Fruit fly (Drosophila melanogaster) whole organism, embryonic: ENCODE results near the gene CG32248.

Source experiments
- CG10366 ChIP-seq: fragments of 200-800 bp; sonication (Bioruptor generic); IDR thresholded peaks from 2 replicates; pipeline ENCODE4 v1.3.6; 2022; ENCODE audit warnings: missing biosample characterization, missing genetic modification characterization
- CG10565 ChIP-seq: fragments of 200-800 bp; sonication (Bioruptor generic); optimal IDR thresholded peaks from 3 replicates; lab custom pipeline; 2016; ENCODE audit warnings: missing biosample characterization, mild to moderate bottlenecking, missing genetic modification characterization
- CG13123 ChIP-seq: fragments of 200-800 bp; sonication (Bioruptor generic); optimal IDR thresholded peaks from 2 replicates; lab custom pipeline; 2016; ENCODE audit warnings: missing biosample characterization, missing genetic modification characterization
- CG15479 ChIP-seq: fragments of 200-800 bp; sonication (Bioruptor generic); optimal IDR thresholded peaks from 3 replicates; lab custom pipeline; 2019; ENCODE audit warnings: missing biosample characterization, mild to moderate bottlenecking, missing genetic modification characterization, moderate library complexity
- CG15601 ChIP-seq: fragments of 200-800 bp; sonication (Bioruptor generic); optimal IDR thresholded peaks from 3 replicates; lab custom pipeline; 2019; ENCODE audit warnings: missing biosample characterization, mild to moderate bottlenecking, missing genetic modification characterization, moderate library complexity
- CG16815 ChIP-seq: fragments of 200-800 bp; sonication (Bioruptor generic); optimal IDR thresholded peaks from 3 replicates; lab custom pipeline; 2017; ENCODE audit warnings: missing biosample characterization, mild to moderate bottlenecking, missing genetic modification characterization
- CG17328 ChIP-seq: fragments of 200-800 bp; sonication (Bioruptor generic); IDR thresholded peaks from 2 replicates; pipeline ENCODE4 v1.3.6; 2022; ENCODE audit warnings: missing biosample characterization, missing genetic modification characterization
- CG17568 ChIP-seq: fragments of 200-800 bp; sonication (Bioruptor generic); optimal IDR thresholded peaks from 2 replicates; lab custom pipeline; 2018; ENCODE audit warnings: missing biosample characterization, mild to moderate bottlenecking, missing genetic modification characterization, moderate library complexity
- CG1832 ChIP-seq: fragments of 200-800 bp; sonication (Bioruptor generic); optimal IDR thresholded peaks from 2 replicates; lab custom pipeline; 2017; ENCODE audit warnings: missing biosample characterization, mild to moderate bottlenecking, missing genetic modification characterization, inconsistent platforms
- CG3407 ChIP-seq: fragments of 200-800 bp; sonication (Bioruptor generic); optimal IDR thresholded peaks from 2 replicates; lab custom pipeline; 2018; ENCODE audit warnings: missing biosample characterization, mild to moderate bottlenecking, missing genetic modification characterization
- CG3995 ChIP-seq: fragments of 200-800 bp; sonication (Bioruptor generic); optimal IDR thresholded peaks from 3 replicates; lab custom pipeline; 2016; ENCODE audit warnings: missing biosample characterization, missing genetic modification characterization
- CG6254 ChIP-seq: fragments of 200-800 bp; sonication (Bioruptor generic); optimal IDR thresholded peaks from 3 replicates; lab custom pipeline; 2017; ENCODE audit warnings: mild to moderate bottlenecking, missing biosample characterization, missing genetic modification reagents, missing genetic modification characterization
- CG6654 ChIP-seq: fragments of 200-800 bp; sonication (Bioruptor generic); optimal IDR thresholded peaks from 2 replicates; lab custom pipeline; 2017; ENCODE audit warnings: missing biosample characterization, mild to moderate bottlenecking, missing genetic modification characterization
- CG7372 ChIP-seq: fragments of 200-800 bp; sonication (Bioruptor generic); IDR thresholded peaks from 2 replicates; pipeline ENCODE4 v1.3.6; 2022; ENCODE audit warnings: missing biosample characterization, missing genetic modification characterization
- CG7786 ChIP-seq: fragments of 200-800 bp; sonication (Bioruptor generic); optimal IDR thresholded peaks from 2 replicates; lab custom pipeline; 2016; ENCODE audit warnings: missing biosample characterization, missing genetic modification characterization
- CG8281 ChIP-seq: fragments of 200-800 bp; sonication (Bioruptor generic); optimal IDR thresholded peaks from 2 replicates; lab custom pipeline; 2018; ENCODE audit warnings: missing biosample characterization, mild to moderate bottlenecking, missing genetic modification characterization, moderate library complexity
- CG8290 ChIP-seq, 3 experiments: fragments of 200-800 bp; sonication (Bioruptor generic); optimal IDR thresholded peaks; 2 replicates each; lab custom pipeline; 2016 to 2019; ENCODE audit warnings: missing biosample characterization in 3 of 3, missing genetic modification characterization in 3 of 3, mild to moderate bottlenecking in 2 of 3, moderate library complexity in 1 of 3
- CG8388 ChIP-seq: fragments of 200-800 bp; sonication (Bioruptor generic); optimal IDR thresholded peaks from 2 replicates; lab custom pipeline; 2019; ENCODE audit warnings: missing biosample characterization, mild to moderate bottlenecking, missing genetic modification characterization, moderate library complexity
- CG9437 ChIP-seq: fragments of 200-800 bp; sonication (Bioruptor generic); optimal IDR thresholded peaks from 2 replicates; lab custom pipeline; 2018; ENCODE audit warnings: missing biosample characterization, mild to moderate bottlenecking, missing genetic modification characterization
- Dad ChIP-seq: fragments of 200-800 bp; sonication (Bioruptor generic); optimal IDR thresholded peaks from 3 replicates; lab custom pipeline; 2016; ENCODE audit warnings: missing biosample characterization, missing genetic modification characterization
- Dbx ChIP-seq: fragments of 200-800 bp; sonication (Bioruptor generic); IDR thresholded peaks from 3 replicates; pipeline ENCODE4 v1.3.6; 2022; ENCODE audit warnings: missing biosample characterization, missing genetic modification characterization
- Dip2 ChIP-seq: fragments of 200-800 bp; sonication (Bioruptor generic); IDR thresholded peaks from 2 replicates; pipeline ENCODE4 v1.3.6; 2022; ENCODE audit warnings: missing biosample characterization, missing genetic modification characterization
- Dp ChIP-seq: fragments of 200-800 bp; sonication (Bioruptor generic); optimal IDR thresholded peaks from 2 replicates; lab custom pipeline; 2018; ENCODE audit warnings: missing biosample characterization, mild to moderate bottlenecking, missing genetic modification characterization, moderate library complexity
- E2f1 ChIP-seq: fragments of 200-800 bp; sonication (Bioruptor generic); IDR thresholded peaks from 2 replicates; pipeline ENCODE4 v1.3.6; 2022; ENCODE audit warnings: missing biosample characterization, missing genetic modification characterization
- HLH54F ChIP-seq: fragments of 200-800 bp; sonication (Bioruptor generic); optimal IDR thresholded peaks from 3 replicates; lab custom pipeline; 2016; ENCODE audit warnings: missing biosample characterization, missing genetic modification characterization
- Kr ChIP-seq: fragments of 200-800 bp; sonication (Bioruptor generic); optimal IDR thresholded peaks from 2 replicates; lab custom pipeline; 2017; ENCODE audit warnings: missing biosample characterization, mild to moderate bottlenecking, missing genetic modification characterization
- Mad ChIP-seq: fragments of 200-800 bp; sonication (Bioruptor generic); optimal IDR thresholded peaks from 2 replicates; lab custom pipeline; 2016; ENCODE audit warnings: missing biosample characterization, missing genetic modification characterization
- Mes4 ChIP-seq: fragments of 200-800 bp; sonication (Bioruptor generic); optimal IDR thresholded peaks from 2 replicates; lab custom pipeline; 2016; ENCODE audit warnings: missing biosample characterization, missing genetic modification characterization
- Oli ChIP-seq: fragments of 200-800 bp; sonication (Bioruptor generic); optimal IDR thresholded peaks from 2 replicates; lab custom pipeline; 2018; ENCODE audit warnings: missing biosample characterization, mild to moderate bottlenecking, missing genetic modification characterization, moderate library complexity
- Ssrp ChIP-seq: fragments of 200-800 bp; sonication (Bioruptor generic); optimal IDR thresholded peaks from 2 replicates; lab custom pipeline; 2018; ENCODE audit warnings: missing biosample characterization, mild to moderate bottlenecking, missing genetic modification characterization, moderate library complexity
- Tbp ChIP-seq: fragments of >200 bp; optimal IDR thresholded peaks from 2 replicates; lab custom pipeline; 2018; ENCODE audit warnings: missing biosample characterization, missing genetic modification characterization
- ab ChIP-seq: fragments of 200-800 bp; sonication (Bioruptor generic); optimal IDR thresholded peaks from 2 replicates; lab custom pipeline; 2016; ENCODE audit warnings: missing biosample characterization, missing genetic modification characterization
- cad ChIP-seq: fragments of >200 bp; optimal IDR thresholded peaks from 2 replicates; lab custom pipeline; 2017; ENCODE audit warnings: missing biosample characterization, missing genetic modification characterization
- chn ChIP-seq: fragments of 200-800 bp; sonication (Bioruptor generic); optimal IDR thresholded peaks from 2 replicates; lab custom pipeline; 2016; ENCODE audit warnings: missing biosample characterization, missing genetic modification characterization
- croc ChIP-seq: fragments of 200-800 bp; sonication (Bioruptor generic); conservative IDR thresholded peaks from 3 replicates; pipeline ENCODE4 v1.3.6; 2022; ENCODE audit warnings: missing biosample characterization, missing genetic modification characterization
- dpn ChIP-seq, 2 experiments: fragments of 200-800 bp; sonication (Bioruptor generic); optimal IDR thresholded peaks; 3 replicates each; lab custom pipeline; 2016; ENCODE audit warnings: missing biosample characterization in 2 of 2, missing genetic modification characterization in 2 of 2
- fd64A ChIP-seq: fragments of 200-800 bp; sonication (Bioruptor generic); optimal IDR thresholded peaks from 3 replicates; lab custom pipeline; 2018; ENCODE audit warnings: missing biosample characterization, mild to moderate bottlenecking, missing genetic modification characterization
- insv ChIP-seq, 2 experiments: fragments of 200-800 bp; sonication (Bioruptor generic); optimal IDR thresholded peaks; 3 replicates each; lab custom pipeline; 2016 to 2018; ENCODE audit warnings: missing biosample characterization in 2 of 2, missing genetic modification characterization in 2 of 2
- jing ChIP-seq: fragments of 200-800 bp; sonication (Bioruptor generic); optimal IDR thresholded peaks from 2 replicates; lab custom pipeline; 2018; ENCODE audit warnings: missing biosample characterization, mild to moderate bottlenecking, missing genetic modification characterization
- ken ChIP-seq: fragments of 200-800 bp; sonication (Bioruptor generic); IDR thresholded peaks from 3 replicates; pipeline ENCODE4 v1.3.6; 2022; ENCODE audit warnings: missing biosample characterization, missing genetic modification characterization
- lab ChIP-seq: fragments of 200-800 bp; sonication (Bioruptor generic); optimal IDR thresholded peaks from 3 replicates; lab custom pipeline; 2017; ENCODE audit warnings: missing biosample characterization, missing genetic modification characterization, mild to moderate bottlenecking, moderate library complexity, missing genetic modification reagents
- lbe ChIP-seq: fragments of 200-800 bp; sonication (Bioruptor generic); optimal IDR thresholded peaks from 2 replicates; lab custom pipeline; 2016; ENCODE audit warnings: missing biosample characterization, mild to moderate bottlenecking, missing genetic modification characterization
- odd ChIP-seq: fragments of 200-800 bp; sonication (Bioruptor generic); optimal IDR thresholded peaks from 2 replicates; lab custom pipeline; 2017; ENCODE audit warnings: missing biosample characterization, mild to moderate bottlenecking, missing genetic modification characterization
- otp ChIP-seq: fragments of 200-800 bp; sonication (Bioruptor generic); IDR thresholded peaks from 3 replicates; pipeline ENCODE4, ENCODE4 v1.3.6; 2022; ENCODE audit warnings: missing biosample characterization, missing genetic modification characterization
- peb ChIP-seq: fragments of 200-800 bp; sonication (Bioruptor generic); IDR thresholded peaks from 2 replicates; pipeline ENCODE4 v1.3.6; 2022; ENCODE audit warnings: missing biosample characterization, missing genetic modification characterization
- pros ChIP-seq: fragments of 200-800 bp; sonication (Bioruptor generic); optimal IDR thresholded peaks from 3 replicates; lab custom pipeline; 2019; ENCODE audit warnings: missing biosample characterization, mild to moderate bottlenecking, missing genetic modification characterization, moderate library complexity
- repo ChIP-seq: fragments of 200-800 bp; sonication (Bioruptor generic); optimal IDR thresholded peaks from 2 replicates; lab custom pipeline; 2016; ENCODE audit warnings: missing biosample characterization, missing genetic modification characterization
- sens-2 ChIP-seq: fragments of 200-800 bp; sonication (Bioruptor generic); IDR thresholded peaks from 2 replicates; pipeline ENCODE4 v1.3.6; 2022; ENCODE audit warnings: missing biosample characterization, missing genetic modification characterization
- sima ChIP-seq: fragments of 200-800 bp; sonication (Bioruptor generic); optimal IDR thresholded peaks from 2 replicates; lab custom pipeline; 2016; ENCODE audit warnings: missing biosample characterization, missing genetic modification characterization
- sna ChIP-seq: fragments of 200-800 bp; sonication (Bioruptor generic); IDR thresholded peaks from 2 replicates; pipeline ENCODE4 v1.3.6; 2022; ENCODE audit warnings: missing biosample characterization, missing genetic modification characterization; ENCODE audit not compliant: partially characterized antibody

Gene CG32248

DNA sequence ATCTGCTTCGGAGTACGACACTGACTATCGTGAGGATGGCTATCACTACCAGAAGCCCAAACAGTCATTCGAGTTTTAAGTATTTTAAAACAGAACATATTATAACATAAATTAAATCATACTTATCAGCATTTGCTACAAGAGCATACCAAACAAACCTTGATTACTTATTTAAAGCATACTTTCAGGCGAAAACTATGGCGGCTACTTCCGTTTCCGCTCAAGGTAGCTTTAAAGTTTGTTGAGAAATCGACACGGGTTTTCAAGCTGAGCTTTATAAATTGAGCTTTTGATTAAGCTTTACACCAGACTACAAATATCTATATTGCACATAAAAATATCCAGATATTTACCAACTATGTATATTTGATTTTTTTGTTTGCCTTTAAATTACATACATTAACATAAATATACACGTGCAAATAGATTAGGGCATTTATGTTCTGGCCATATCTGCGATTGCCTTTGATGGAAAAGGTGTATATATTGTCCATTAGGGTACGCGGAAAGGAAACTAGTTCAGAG is 3.5 kb downstream of the CG32248 start (continued):
- no peak for TF ChIP-seq CG8290 (GFP tag; optimal IDR thresholded peaks at IDR 0.05; lab: Kevin White, UChicago)
- TF ChIP-seq CG8290 (tag; optimal IDR thresholded peaks at IDR 0.05; lab: Kevin White, UChicago): peak; percentile 55 to 81
- TF ChIP-seq CG10565: no peak
- TF ChIP-seq CG7786 (GFP tag; lab: Kevin White, UChicago): no peak
- TF ChIP-seq CG9437 (GFP tag; lab: Kevin White, UChicago): peak; percentile 72
- TF ChIP-seq cad (GFP tag; lab: Kevin White, UChicago): no peak
- peak; percentile 67 for TF ChIP-seq Mad
- no peak for TF ChIP-seq Ssrp (tag; lab: Kevin White, UChicago)
- TF ChIP-seq CG7372: no peak; the same call in 1 of the 2 replicates
- no peak for TF ChIP-seq pros
- peak; percentile 90 for TF ChIP-seq fd64A (GFP tag; lab: Kevin White, UChicago)
- TF ChIP-seq otp (GFP tag; lab: Robert Waterston, UW): peak; percentile 84; the same call in 2 of the 3 replicates
- peak; percentile 98 for TF ChIP-seq CG17568 (GFP tag; lab: Kevin White, UChicago)
- TF ChIP-seq Dbx (GFP tag; lab: Robert Waterston, UW): 0 out of 3 replicates have a peak, but pooled peaks have one; percentile 50
- TF ChIP-seq Oli: peak; percentile 67
- no peak for TF ChIP-seq ab (GFP tag; lab: Kevin White, UChicago)
- peak; percentile 35 for TF ChIP-seq CG10366 (GFP tag; lab: Robert Waterston, UW)
- peak; percentile 84 for TF ChIP-seq CG17328 (GFP tag; lab: Robert Waterston, UW)
- TF ChIP-seq Dip2: no peak
- peak; percentile 97 for TF ChIP-seq lab (GFP tag; lab: Kevin White, UChicago)
- TF ChIP-seq CG6254: peak; percentile 83
- TF ChIP-seq CG1832 (GFP tag; lab: Kevin White, UChicago): no peak
- no peak for TF ChIP-seq sna (GFP tag; lab: Robert Waterston, UW)
- TF ChIP-seq peb: no peak
- no peak for TF ChIP-seq Dp
- peak; percentile 47 for TF ChIP-seq CG13123 (GFP tag; lab: Kevin White, UChicago)
- TF ChIP-seq Dad: peak; percentile 59
- no peak for TF ChIP-seq CG15479
- peak; percentile 63 for TF ChIP-seq CG8281 (tag; lab: Kevin White, UChicago)
- peak; percentile 66 for TF ChIP-seq sima
- no peak for TF ChIP-seq CG16815 (GFP tag; lab: Kevin White, UChicago)
- TF ChIP-seq Tbp (GFP tag; lab: Kevin White, UChicago): no peak
- TF ChIP-seq CG15601 (tag; lab: Kevin White, UChicago): peak; percentile 81
- peak; percentile 36 for TF ChIP-seq jing (GFP tag; lab: Kevin White, UChicago)
- TF ChIP-seq repo (GFP tag; lab: Kevin White, UChicago): peak; percentile 65
- peak; percentile 42 to 67 for TF ChIP-seq dpn (GFP tag; optimal IDR thresholded peaks at IDR 0.05; lab: Kevin White, UChicago)
- TF ChIP-seq CG6654 (GFP tag; lab: Kevin White, UChicago): peak; percentile 66
- peak; percentile 78 for TF ChIP-seq CG3407 (GFP tag; lab: Kevin White, UChicago)
- TF ChIP-seq HLH54F (GFP tag; lab: Kevin White, UChicago): peak; percentile 14
- TF ChIP-seq lbe (GFP tag; lab: Kevin White, UChicago): no peak
- TF ChIP-seq ken (GFP tag; lab: Robert Waterston, UW): peak; percentile 27; the same call in 1 of the 3 replicates
- peak; percentile 76 for TF ChIP-seq Mes4 (GFP tag; lab: Kevin White, UChicago)
- TF ChIP-seq E2f1 (GFP tag; lab: Robert Waterston, UW): peak; percentile 47; the same call in 1 of the 2 replicates
- peak; percentile 50 for TF ChIP-seq CG3995
- peak; percentile 50 for TF ChIP-seq chn (GFP tag; lab: Kevin White, UChicago)
- no peak for TF ChIP-seq Kr
- TF ChIP-seq CG8388: peak; percentile 77
- peak; percentile 94 for TF ChIP-seq odd (GFP tag; lab: Kevin White, UChicago)
- TF ChIP-seq sens-2: peak; percentile 82
- peak in 1 of 2 experiments; percentile 74 for TF ChIP-seq insv (GFP tag; optimal IDR thresholded peaks at IDR 0.05; lab: Kevin White, UChicago)
- no peak for TF ChIP-seq croc (GFP tag; lab: Robert Waterston, UW)
